Worm (Caenorhabditis elegans): Measurements from ENCODE around the gene idpp-12.

The idpp-12 gene

ce11 chrIV:3338676-3339075 lies 34.9 kb downstream of the idpp-12 start, which contains the start of gene hrpa-1 (continued):
- TF ChIP-seq dox-1 (GFP tag; IDR thresholded peaks at IDR 0.05) (peak; percentile 79), madf-3 (GFP tag; IDR thresholded peaks at IDR 0.05) (peak; percentile 99), snpc-1.3 (tag; optimal IDR thresholded peaks at IDR 0.05; ENCODE audit: insufficient read depth) (peak; percentile 52), ccch-3 (GFP tag; optimal IDR thresholded peaks at IDR 0.05) (no peak), ets-4 (GFP tag; optimal IDR thresholded peaks at IDR 0.05) (no peak), cebp-2 (GFP tag; IDR thresholded peaks at IDR 0.05) (no peak), attf-6 (GFP tag; IDR thresholded peaks at IDR 0.05) (no peak), hlh-26 (GFP tag; conservative IDR thresholded peaks at IDR 0.05) (no peak), B0336.3 (GFP tag; IDR thresholded peaks at IDR 0.05) (no peak), ztf-6 (GFP tag; IDR thresholded peaks at IDR 0.05) (no peak), rec-8 (tag; optimal IDR thresholded peaks at IDR 0.05) (no peak), ztf-28 (GFP tag; IDR thresholded peaks at IDR 0.05) (no peak), D2030.7 (GFP tag; IDR thresholded peaks at IDR 0.05) (no peak; the same call in 1 of the 2 replicates), T07F8.4 (tag; optimal IDR thresholded peaks at IDR 0.05) (no peak), chd-7 (tag; optimal IDR thresholded peaks at IDR 0.05) (no peak), egl-18 (GFP tag; IDR thresholded peaks at IDR 0.05) (no peak)

- TF ChIP-seq ztf-28 (GFP tag; IDR thresholded peaks at IDR 0.05), result no peak
- no peak for TF ChIP-seq Y79H2A.3 (GFP tag; conservative IDR thresholded peaks at IDR 0.05)
- no peak for TF ChIP-seq Y95B8A.8 (GFP tag; IDR thresholded peaks at IDR 0.05)
Measured at ce11 chrIV:3341170-3341569, 37.4 kb downstream of the idpp-12 start, which contains the start of gene F42A6.2. Gene F42A6.2, plus strand, starts transcription at chrIV:3341470.

ce11 chrIV:3345484-3345883 lies 41.7 kb downstream of the idpp-12 start:
- TF ChIP-seq zfh-2 (GFP tag; conservative IDR thresholded peaks at IDR 0.05) (peak; percentile 31; the same call in 1 of the 2 replicates), rcor-1 (GFP tag; IDR thresholded peaks at IDR 0.05) (no peak), dox-1 (GFP tag; IDR thresholded peaks at IDR 0.05) (peak; percentile 7; the same call in 1 of the 2 replicates)

ce11 chrIV:3348334-3348733 lies 44.5 kb downstream of the idpp-12 start:
- TF ChIP-seq nhr-80 (tag; optimal IDR thresholded peaks at IDR 0.05), result no peak
- peak; percentile 74; the same call in 1 of the 2 replicates for TF ChIP-seq egrh-3 (GFP tag; IDR thresholded peaks at IDR 0.05)
- peak; percentile 69; the same call in 1 of the 2 replicates for TF ChIP-seq zfh-2 (GFP tag; conservative IDR thresholded peaks at IDR 0.05)

- TF ChIP-seq hmg-1.2 (GFP tag; IDR thresholded peaks at IDR 0.05) (peak; percentile 49; the same call in 1 of the 2 replicates), ceh-100 (GFP tag; IDR thresholded peaks at IDR 0.05) (no peak), zim-3 (tag; optimal IDR thresholded peaks at IDR 0.05) (no peak), F55B11.4 (tag; optimal IDR thresholded peaks at IDR 0.05; ENCODE audit: borderline replicate concordance, insufficient read depth) (no peak), mxl-1 (tag; optimal IDR thresholded peaks at IDR 0.05) (no peak), F33H1.4 (GFP tag; IDR thresholded peaks at IDR 0.05) (no peak), D2030.7 (GFP tag; IDR thresholded peaks at IDR 0.05) (no peak)
Measured at ce11 chrIV:3349977-3350580, 46.3 kb downstream of the idpp-12 start, which contains the start of gene elks-1. Gene elks-1, minus strand, starts transcription at chrIV:3350027.

ce11 chrIV:3352019-3352418 lies 48.2 kb downstream of the idpp-12 start:
- no peak for TF ChIP-seq cebp-1 (GFP tag; IDR thresholded peaks at IDR 0.05)
- TF ChIP-seq cebp-1 (tag; optimal IDR thresholded peaks at IDR 0.05), result no peak
- no peak for TF ChIP-seq Y53F4B.3 (GFP tag; IDR thresholded peaks at IDR 0.05)
- no peak for TF ChIP-seq cebp-2 (GFP tag; IDR thresholded peaks at IDR 0.05)
- TF ChIP-seq F49E8.2 (tag; optimal IDR thresholded peaks at IDR 0.05; ENCODE audit: insufficient read depth), result no peak
- no peak for TF ChIP-seq Y53G8AR.9 (GFP tag; conservative IDR thresholded peaks at IDR 0.05)
- TF ChIP-seq sdz-38 (tag; optimal IDR thresholded peaks at IDR 0.05), result no peak
- TF ChIP-seq sea-2 (GFP tag; IDR thresholded peaks at IDR 0.05), result no peak
- no peak for TF ChIP-seq gei-17 (GFP tag; optimal IDR thresholded peaks at IDR 0.05)
- no peak for TF ChIP-seq madf-10 (tag; optimal IDR thresholded peaks at IDR 0.05)
- no peak for TF ChIP-seq snpc-3.4 (tag; optimal IDR thresholded peaks at IDR 0.05)
- no peak for TF ChIP-seq egl-18 (GFP tag; IDR thresholded peaks at IDR 0.05)
- no peak for TF ChIP-seq ceh-91 (GFP tag; IDR thresholded peaks at IDR 0.05)
- no peak for TF ChIP-seq B0019.2 (GFP tag; conservative IDR thresholded peaks at IDR 0.05)
